Fruit fly (Drosophila melanogaster) whole organism, prepupa: ENCODE results near the gene Usf.

Experiments
- Blimp-1 ChIP-seq: fragments of 200-800 bp; sonication (Bioruptor generic); optimal IDR thresholded peaks from 3 replicates; lab custom pipeline; 2017; ENCODE audit warnings: missing biosample characterization, missing genetic modification characterization, mild to moderate bottlenecking, moderate library complexity, missing genetic modification reagents
- CG10631 ChIP-seq: fragments of 200-800 bp; sonication (Bioruptor generic); optimal IDR thresholded peaks from 2 replicates; lab custom pipeline; 2016; ENCODE audit warnings: missing biosample characterization, missing genetic modification characterization
- CG10669 ChIP-seq: fragments of 200-800 bp; sonication (Bioruptor generic); optimal IDR thresholded peaks from 3 replicates; lab custom pipeline; 2018; ENCODE audit warnings: missing biosample characterization, mild to moderate bottlenecking, missing genetic modification characterization, moderate library complexity
- CG11294 ChIP-seq: fragments of 200-800 bp; sonication (Bioruptor generic); IDR thresholded peaks from 2 replicates; pipeline ENCODE4 v1.3.6; 2022; ENCODE audit warnings: missing biosample characterization, missing genetic modification characterization
- CG11902 ChIP-seq: fragments of 200-800 bp; sonication (Bioruptor generic); optimal IDR thresholded peaks from 3 replicates; lab custom pipeline; 2016; ENCODE audit warnings: missing biosample characterization, missing genetic modification characterization
- CG15336 ChIP-seq: fragments of 200-800 bp; sonication (Bioruptor generic); IDR thresholded peaks from 2 replicates; pipeline ENCODE4 v1.3.6; 2022; ENCODE audit warnings: missing biosample characterization, missing genetic modification characterization
- CG1621 ChIP-seq: fragments of 200-800 bp; sonication (Bioruptor generic); optimal IDR thresholded peaks from 3 replicates; lab custom pipeline; 2018; ENCODE audit warnings: missing biosample characterization, mild to moderate bottlenecking, missing genetic modification characterization
- CG3032 ChIP-seq: fragments of 200-800 bp; optimal IDR thresholded peaks from 2 replicates; lab custom pipeline; 2019; ENCODE audit warnings: missing biosample characterization, mild to moderate bottlenecking, missing genetic modification characterization, moderate library complexity
- CG32006 ChIP-seq: fragments of 200-800 bp; sonication (Bioruptor generic); optimal IDR thresholded peaks from 3 replicates; lab custom pipeline; 2017; ENCODE audit warnings: missing biosample characterization, mild to moderate bottlenecking, missing genetic modification characterization
- CG4318 ChIP-seq: fragments of 200-800 bp; sonication (Bioruptor generic); optimal IDR thresholded peaks from 3 replicates; lab custom pipeline; 2017; ENCODE audit warnings: missing biosample characterization, mild to moderate bottlenecking, missing genetic modification characterization
- CG6163 ChIP-seq: fragments of 200-800 bp; sonication (Bioruptor generic); IDR thresholded peaks from 3 replicates; pipeline ENCODE4 v1.3.6; 2022; ENCODE audit warnings: missing biosample characterization, missing genetic modification characterization
- CG6276 ChIP-seq: fragments of 200-800 bp; sonication (Bioruptor generic); optimal IDR thresholded peaks from 2 replicates; lab custom pipeline; 2017; ENCODE audit warnings: missing biosample characterization, mild to moderate bottlenecking, missing genetic modification characterization
- CG6792 ChIP-seq: fragments of 200-800 bp; sonication (Bioruptor generic); optimal IDR thresholded peaks from 3 replicates; lab custom pipeline; 2016; ENCODE audit warnings: missing biosample characterization, missing genetic modification characterization
- CG6808 ChIP-seq: fragments of 200-800 bp; sonication (Bioruptor generic); optimal IDR thresholded peaks from 3 replicates; lab custom pipeline; 2017; ENCODE audit warnings: missing biosample characterization, missing genetic modification characterization, mild to moderate bottlenecking, moderate library complexity, missing genetic modification reagents
- CG8119 ChIP-seq: fragments of 200-800 bp; sonication (Bioruptor generic); IDR thresholded peaks from 3 replicates; pipeline ENCODE4 v1.3.6; 2022; ENCODE audit warnings: missing biosample characterization, missing genetic modification characterization
- CG8632 ChIP-seq: fragments of 200-800 bp; sonication (Bioruptor generic); optimal IDR thresholded peaks from 3 replicates; lab custom pipeline; 2016; ENCODE audit warnings: missing biosample characterization, missing genetic modification characterization
- CG9139 ChIP-seq: fragments of 200-800 bp; sonication (Bioruptor generic); optimal IDR thresholded peaks from 3 replicates; lab custom pipeline; 2017; ENCODE audit warnings: missing biosample characterization, mild to moderate bottlenecking, missing genetic modification characterization
- Eip78C ChIP-seq: fragments of 200-800 bp; sonication (Bioruptor generic); peaks from one replicate; lab custom pipeline; 2016; ENCODE audit warnings: missing biosample characterization, missing genetic modification characterization
- Ets96B ChIP-seq: fragments of 200-800 bp; optimal IDR thresholded peaks from 2 replicates; lab custom pipeline; 2019; ENCODE audit warnings: missing biosample characterization, mild to moderate bottlenecking, missing genetic modification characterization, moderate library complexity
- Hr38 ChIP-seq: sonication (Bioruptor generic); optimal IDR thresholded peaks from 2 replicates; lab custom pipeline; 2016; ENCODE audit warnings: missing biosample characterization, missing genetic modification characterization
- Hr39 ChIP-seq: fragments of 200-800 bp; sonication (Bioruptor generic); optimal IDR thresholded peaks from 2 replicates; lab custom pipeline; 2016; ENCODE audit warnings: missing biosample characterization, missing genetic modification characterization
- Lpt ChIP-seq: fragments of 200-800 bp; sonication (Bioruptor generic); optimal IDR thresholded peaks from 3 replicates; lab custom pipeline; 2016; ENCODE audit warnings: missing biosample characterization, missing genetic modification characterization
- OdsH ChIP-seq: fragments of 200-800 bp; sonication (Bioruptor generic); optimal IDR thresholded peaks from 3 replicates; lab custom pipeline; 2016; ENCODE audit warnings: missing biosample characterization, missing genetic modification characterization
- Smox ChIP-seq: fragments of 200-800 bp; sonication (Bioruptor generic); optimal IDR thresholded peaks from 3 replicates; lab custom pipeline; 2016; ENCODE audit warnings: missing biosample characterization, missing genetic modification characterization
- Sox102F ChIP-seq: fragments of 200-800 bp; sonication (Bioruptor generic); optimal IDR thresholded peaks from 2 replicates; lab custom pipeline; 2016; ENCODE audit warnings: missing biosample characterization, mild to moderate bottlenecking, missing genetic modification characterization
- acj6 ChIP-seq: fragments of 200-800 bp; sonication (Bioruptor generic); optimal IDR thresholded peaks from 3 replicates; lab custom pipeline; 2016; ENCODE audit warnings: missing biosample characterization, missing genetic modification characterization
- dac ChIP-seq: fragments of 200-800 bp; sonication (Bioruptor generic); optimal IDR thresholded peaks from 2 replicates; lab custom pipeline; 2017; ENCODE audit warnings: missing biosample characterization, mild to moderate bottlenecking, missing genetic modification characterization
- esn ChIP-seq: fragments of 200-800 bp; sonication (Bioruptor generic); optimal IDR thresholded peaks from 2 replicates; lab custom pipeline; 2016; ENCODE audit warnings: missing biosample characterization, mild to moderate bottlenecking, missing genetic modification characterization, moderate library complexity
- fd59A ChIP-seq: fragments of 200-800 bp; sonication (Bioruptor generic); optimal IDR thresholded peaks from 2 replicates; lab custom pipeline; 2017; ENCODE audit warnings: missing biosample characterization, mild to moderate bottlenecking, missing genetic modification characterization, missing genetic modification reagents
- fd85E ChIP-seq: fragments of 200-800 bp; sonication (Bioruptor generic); optimal IDR thresholded peaks from 3 replicates; lab custom pipeline; 2016; ENCODE audit warnings: missing biosample characterization, missing genetic modification characterization
- fkh ChIP-seq: fragments of 200-800 bp; sonication (Bioruptor generic); optimal IDR thresholded peaks from 3 replicates; lab custom pipeline; 2017; ENCODE audit warnings: missing biosample characterization, mild to moderate bottlenecking, missing genetic modification characterization, moderate library complexity
- salr ChIP-seq, 2 experiments: fragments of 200-800 bp; sonication (Bioruptor generic); optimal IDR thresholded peaks; 3 replicates each; lab custom pipeline; 2016 to 2018; ENCODE audit warnings: missing biosample characterization in 2 of 2, missing genetic modification characterization in 2 of 2, mild to moderate bottlenecking in 1 of 2
- spab ChIP-seq: fragments of 200-800 bp; sonication (Bioruptor generic); optimal IDR thresholded peaks from 2 replicates; lab custom pipeline; 2017; ENCODE audit warnings: missing biosample characterization, mild to moderate bottlenecking, missing genetic modification characterization, missing genetic modification reagents
- ss ChIP-seq, 2 experiments: fragments of 200-800 bp; sonication (Bioruptor generic); optimal IDR thresholded peaks; 2 replicates in 1 of 2; 3 replicates in 1 of 2; lab custom pipeline; 2017 to 2018; ENCODE audit warnings: mild to moderate bottlenecking in 2 of 2, missing biosample characterization in 2 of 2, missing genetic modification characterization in 2 of 2, moderate library complexity in 1 of 2
- svp ChIP-seq: fragments of 200-800 bp; sonication (Bioruptor generic); peaks from one replicate; lab custom pipeline; 2016; ENCODE audit warnings: missing biosample characterization, missing genetic modification characterization
- vri ChIP-seq: fragments of 200-800 bp; sonication (Bioruptor generic); optimal IDR thresholded peaks from 3 replicates; lab custom pipeline; 2016; ENCODE audit warnings: missing biosample characterization, mild to moderate bottlenecking, missing genetic modification characterization

Usf gene

DNA sequence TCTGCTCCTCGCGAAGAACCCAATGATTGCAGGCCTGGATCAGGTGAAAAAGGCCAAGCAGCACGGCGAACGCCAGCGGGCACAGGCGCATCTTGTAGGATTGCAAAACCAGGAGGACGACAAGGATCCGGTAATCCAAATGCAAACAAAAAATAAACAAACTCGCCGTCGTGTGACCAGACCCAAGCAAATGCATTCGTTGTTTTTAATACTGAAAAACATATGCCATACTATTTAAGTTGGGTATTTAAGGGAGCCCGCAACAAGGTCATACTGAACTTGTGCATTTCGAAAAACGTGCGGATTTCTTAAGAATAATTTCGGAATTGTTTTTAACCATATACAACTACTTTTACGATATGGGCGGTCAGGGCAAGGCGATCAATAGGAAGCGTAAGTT, 3.1 kb upstream of the Usf start, which contains the start of the genes CG11436 and CG3527:
CG11436 (minus strand) TSS at position 162 of the 400 bp plus-strand sequence.
CG3527 (plus strand) TSS at position 257 of the 400 bp plus-strand sequence.
- TF ChIP-seq fkh (GFP tag; lab: Kevin White, UChicago) (peak; percentile 78), OdsH (no peak)

DNA sequence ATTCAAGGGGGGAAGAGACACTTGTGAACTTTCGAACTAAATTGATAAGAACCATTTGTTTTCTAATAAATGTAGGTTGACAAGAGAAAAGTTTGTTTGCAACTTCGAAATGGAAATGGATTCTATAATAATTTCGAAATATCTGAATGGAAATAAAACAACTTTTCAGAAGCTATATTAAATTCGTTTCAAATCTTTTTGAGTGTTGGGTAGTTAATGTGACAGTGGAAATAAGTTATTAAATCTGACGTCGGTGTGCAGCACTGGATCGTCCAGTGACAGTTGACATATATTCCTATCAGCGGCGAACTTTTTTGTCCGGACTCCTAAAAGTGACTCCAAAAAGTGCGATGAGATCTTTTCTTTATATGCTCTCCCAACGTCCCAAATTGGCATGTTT, 6.2 kb downstream of the Usf start, which contains the start of gene CG3568:
CG3568 (plus strand) TSS at position 278 of the 400 bp plus-strand sequence.
- TF ChIP-seq salr (GFP tag; optimal IDR thresholded peaks at IDR 0.05; lab: Kevin White, UChicago): no peak
- no peak for TF ChIP-seq Lpt
- TF ChIP-seq Smox (GFP tag; lab: Kevin White, UChicago): no peak
- TF ChIP-seq fd85E (GFP tag; lab: Kevin White, UChicago): no peak
- TF ChIP-seq Blimp-1 (GFP tag; lab: Kevin White, UChicago): no peak
- no peak for TF ChIP-seq dac (GFP tag; lab: Kevin White, UChicago)
- TF ChIP-seq acj6 (GFP tag; lab: Kevin White, UChicago): no peak
- TF ChIP-seq vri (GFP tag; lab: Kevin White, UChicago): no peak
- no peak for TF ChIP-seq CG11294
- TF ChIP-seq fd59A (GFP tag; lab: Kevin White, UChicago): no peak
- no peak for TF ChIP-seq Sox102F (GFP tag; lab: Kevin White, UChicago)
- TF ChIP-seq CG11902 (GFP tag; lab: Kevin White, UChicago): no peak
- no peak for TF ChIP-seq Eip78C (GFP tag; lab: Kevin White, UChicago)
- no peak for TF ChIP-seq fkh (GFP tag; lab: Kevin White, UChicago)

dm6 chrX:4540430-4540932, 8.1 kb downstream of the Usf start, which contains the start of the genes rb and CHOp24:
Gene rb, minus strand, starts transcription at chrX:4540626.
Gene CHOp24, plus strand, starts transcription at chrX:4540908.
- TF ChIP-seq CG9139 (GFP tag; lab: Kevin White, UChicago): peak; percentile 47
- no peak for TF ChIP-seq OdsH
- TF ChIP-seq spab: no peak
- TF ChIP-seq Blimp-1 (GFP tag; lab: Kevin White, UChicago): peak; percentile 7
- peak; percentile 40 for TF ChIP-seq CG3032 (tag; lab: Kevin White, UChicago)
- no peak for TF ChIP-seq Hr39 (GFP tag; lab: Kevin White, UChicago)
- TF ChIP-seq CG4318 (GFP tag; lab: Kevin White, UChicago): no peak
- peak; percentile 8 for TF ChIP-seq CG6792
- peak; percentile 31; the same call in 1 of the 2 replicates for TF ChIP-seq CG15336 (GFP tag; lab: Robert Waterston, UW)
- peak; percentile 13; the same call in 1 of the 3 replicates for TF ChIP-seq CG6163
- peak in 1 of 2 experiments; percentile 62 for TF ChIP-seq ss (GFP tag; optimal IDR thresholded peaks at IDR 0.05; lab: Kevin White, UChicago)
- TF ChIP-seq svp (GFP tag; lab: Kevin White, UChicago): peak; percentile 81
- TF ChIP-seq Hr38: no peak
- peak; percentile 29 for TF ChIP-seq Ets96B (tag; lab: Kevin White, UChicago)
- TF ChIP-seq CG6276: no peak
- no peak for TF ChIP-seq CG6808
- peak; percentile 25 for TF ChIP-seq CG10631
- peak; percentile 45 for TF ChIP-seq esn (GFP tag; lab: Kevin White, UChicago)
- peak; percentile 57 for TF ChIP-seq CG8119 (GFP tag; lab: Robert Waterston, UW)
- no peak for TF ChIP-seq Smox (GFP tag; lab: Kevin White, UChicago)
- TF ChIP-seq CG32006 (GFP tag; lab: Kevin White, UChicago): no peak

- TF ChIP-seq CG8632 (GFP tag; lab: Kevin White, UChicago) (no peak), spab (no peak), CG10669 (GFP tag; lab: Kevin White, UChicago) (no peak), Blimp-1 (GFP tag; lab: Kevin White, UChicago) (no peak), fkh (GFP tag; lab: Kevin White, UChicago) (no peak), CG15336 (GFP tag; lab: Robert Waterston, UW) (no peak), CG10631 (no peak), Hr39 (GFP tag; lab: Kevin White, UChicago) (no peak), CG1621 (no peak), svp (GFP tag; lab: Kevin White, UChicago) (no peak)
These were observed 14.6 kb downstream of the Usf start for dm6 chrX:4534002-4534401.
